Worm (Caenorhabditis elegans) whole organism, L3 larva: ENCODE data around the gene sru-38.

ENCODE experiments used
- ZK546.5 ChIP-seq: sonication (generic microtip); optimal IDR thresholded peaks from 2 replicates; lab custom pipeline; 2017; ENCODE audit warnings: missing biosample characterization, missing genetic modification characterization
- elt-3 ChIP-seq, 3 experiments: fragments of 150-350 bp in 1 of 3; sonication (generic microtip) in 2 of 3; optimal IDR thresholded peaks; 2 replicates in 2 of 3; 4 replicates in 1 of 3; lab custom pipeline; 2014 to 2017; ENCODE audit warnings: missing biosample characterization in 3 of 3, missing genetic modification characterization in 3 of 3
- fkh-10 ChIP-seq: sonication (generic microtip); optimal IDR thresholded peaks from 2 replicates; lab custom pipeline; 2017; ENCODE audit warnings: missing biosample characterization, missing genetic modification reagents, missing genetic modification characterization
- nhr-237 ChIP-seq: fragments of 150-350 bp; optimal IDR thresholded peaks from 2 replicates; lab custom pipeline; 2014; ENCODE audit warnings: missing biosample characterization, missing genetic modification characterization
- nhr-76 ChIP-seq: fragments of 150-350 bp; sonication (generic microtip); optimal IDR thresholded peaks from 5 replicates; lab custom pipeline; 2014; ENCODE audit warnings: missing biosample characterization, missing genetic modification characterization
- skn-1 ChIP-seq: fragments of 150-350 bp; optimal IDR thresholded peaks from 2 replicates; lab custom pipeline; 2014; ENCODE audit warnings: missing biosample characterization, missing genetic modification characterization
- zag-1 ChIP-seq: fragments of 150-350 bp; optimal IDR thresholded peaks from 2 replicates; lab custom pipeline; 2014; ENCODE audit warnings: missing biosample characterization, missing genetic modification characterization

ce11 chrV:9801965-9802364 is 33.9 kb downstream of the sru-38 start, which contains the start of gene F46B6.10:
- no peak for TF ChIP-seq nhr-76 (tag; lab: Kevin White, UChicago)
- TF ChIP-seq elt-3 (tag; optimal IDR thresholded peaks at IDR 0.05; lab: Kevin White, UChicago): no peak
- no peak for TF ChIP-seq fkh-10 (GFP tag; lab: Kevin White, UChicago)
- no peak for TF ChIP-seq zag-1 (tag; lab: Kevin White, UChicago)
- TF ChIP-seq skn-1 (tag; lab: Kevin White, UChicago): no peak
- no peak for TF ChIP-seq ZK546.5
- no peak for TF ChIP-seq nhr-237 (tag; lab: Kevin White, UChicago)
